Worm (Caenorhabditis elegans) whole organism, L3 larva: ENCODE results near the gene F08G5.3.

Source experiments
- R02D3.7 ChIP-seq: fragments of 150-350 bp; optimal IDR thresholded peaks from 2 replicates; lab custom pipeline; 2014; ENCODE audit warnings: missing biosample characterization, missing genetic modification characterization
- ZK546.5 ChIP-seq: sonication (generic microtip); optimal IDR thresholded peaks from 2 replicates; lab custom pipeline; 2017; ENCODE audit warnings: missing biosample characterization, missing genetic modification characterization
- aly-2 ChIP-seq: fragments of 150-350 bp; optimal IDR thresholded peaks from 2 replicates; lab custom pipeline; 2014; ENCODE audit warnings: missing biosample characterization, missing genetic modification characterization
- ama-1 ChIP-seq: fragments of 150-350 bp; optimal IDR thresholded peaks from 2 replicates; lab custom pipeline; 2018
- ceh-16 ChIP-seq: sonication (generic microtip); optimal IDR thresholded peaks from 2 replicates; lab custom pipeline; 2017; ENCODE audit warnings: missing biosample characterization, missing genetic modification characterization
- ceh-28 ChIP-seq: fragments of 150-350 bp; optimal IDR thresholded peaks from 2 replicates; lab custom pipeline; 2014; ENCODE audit warnings: missing biosample characterization, missing genetic modification reagents, missing genetic modification characterization
- ceh-82 ChIP-seq: fragments of 150-350 bp; optimal IDR thresholded peaks from 2 replicates; lab custom pipeline; 2014; ENCODE audit warnings: missing biosample characterization, missing genetic modification characterization
- ceh-9 ChIP-seq: sonication (generic microtip); optimal IDR thresholded peaks from 2 replicates; lab custom pipeline; 2018; ENCODE audit warnings: missing biosample characterization, missing genetic modification characterization
- daf-12 ChIP-seq: fragments of 150-350 bp; optimal IDR thresholded peaks from 2 replicates; lab custom pipeline; 2014; ENCODE audit warnings: missing biosample characterization, missing genetic modification reagents, missing genetic modification characterization
- egl-27 ChIP-seq: sonication (generic microtip); optimal IDR thresholded peaks from 4 replicates; lab custom pipeline; 2017; ENCODE audit warnings: missing biosample characterization, missing genetic modification reagents, missing genetic modification characterization
- egl-5 ChIP-seq: fragments of 150-350 bp; optimal IDR thresholded peaks from 2 replicates; lab custom pipeline; 2017; ENCODE audit warnings: missing biosample characterization, missing genetic modification reagents, missing genetic modification characterization, inconsistent platforms
- elt-1 ChIP-seq: fragments of 150-350 bp; optimal IDR thresholded peaks from 2 replicates; lab custom pipeline; 2014; ENCODE audit warnings: missing biosample characterization, missing genetic modification characterization
- elt-2 ChIP-seq: sonication (generic microtip); optimal IDR thresholded peaks from 2 replicates; lab custom pipeline; 2016; ENCODE audit warnings: missing genetic modification reagents, mild to moderate bottlenecking, missing genetic modification characterization, missing compliant biosample characterization
- elt-3 ChIP-seq, 3 experiments: fragments of 150-350 bp in 1 of 3; sonication (generic microtip) in 2 of 3; optimal IDR thresholded peaks; 2 replicates in 2 of 3; 4 replicates in 1 of 3; lab custom pipeline; 2014 to 2017; ENCODE audit warnings: missing biosample characterization in 3 of 3, missing genetic modification characterization in 3 of 3
- fkh-10 ChIP-seq: sonication (generic microtip); optimal IDR thresholded peaks from 2 replicates; lab custom pipeline; 2017; ENCODE audit warnings: missing biosample characterization, missing genetic modification reagents, missing genetic modification characterization
- fkh-2 ChIP-seq: fragments of 150-350 bp; optimal IDR thresholded peaks from 2 replicates; lab custom pipeline; 2014; ENCODE audit warnings: missing biosample characterization, missing genetic modification reagents, missing genetic modification characterization
- fos-1 ChIP-seq: fragments of 150-350 bp; optimal IDR thresholded peaks from 2 replicates; lab custom pipeline; 2014; ENCODE audit warnings: missing biosample characterization, missing genetic modification characterization
- hmg-11 ChIP-seq: sonication (generic microtip); optimal IDR thresholded peaks from 2 replicates; lab custom pipeline; 2016; ENCODE audit warnings: missing genetic modification characterization, missing compliant biosample characterization
- jun-1 ChIP-seq: fragments of 150-350 bp; optimal IDR thresholded peaks from 2 replicates; lab custom pipeline; 2014; ENCODE audit warnings: missing biosample characterization, missing genetic modification reagents, missing genetic modification characterization
- lin-15B ChIP-seq: fragments of 150-350 bp; optimal IDR thresholded peaks from 2 replicates; lab custom pipeline; 2014; ENCODE audit warnings: missing biosample characterization, missing genetic modification characterization
- lsy-12 ChIP-seq: sonication (generic microtip); optimal IDR thresholded peaks from 2 replicates; lab custom pipeline; 2016; ENCODE audit warnings: mild to moderate bottlenecking, missing genetic modification characterization, missing compliant biosample characterization
- mdl-1 ChIP-seq: fragments of 150-350 bp; optimal IDR thresholded peaks from 2 replicates; lab custom pipeline; 2014; ENCODE audit warnings: missing biosample characterization, missing genetic modification characterization
- mml-1 ChIP-seq: fragments of 150-350 bp; sonication (generic microtip); optimal IDR thresholded peaks from 3 replicates; lab custom pipeline; 2014; ENCODE audit warnings: missing biosample characterization, missing genetic modification characterization
- nfya-1 ChIP-seq: sonication (generic microtip); optimal IDR thresholded peaks from 2 replicates; lab custom pipeline; 2017; ENCODE audit warnings: missing genetic modification characterization, mild to moderate bottlenecking, missing compliant biosample characterization, antibody characterized with exemption, moderate library complexity; ENCODE audit not compliant: insufficient read depth
- nhr-11 ChIP-seq: fragments of 150-350 bp; optimal IDR thresholded peaks from 2 replicates; lab custom pipeline; 2014; ENCODE audit warnings: missing biosample characterization, missing genetic modification characterization
- nhr-23 ChIP-seq: fragments of 150-350 bp; optimal IDR thresholded peaks from 2 replicates; lab custom pipeline; 2014; ENCODE audit warnings: missing biosample characterization, missing genetic modification reagents, missing genetic modification characterization
- nhr-237 ChIP-seq: fragments of 150-350 bp; optimal IDR thresholded peaks from 2 replicates; lab custom pipeline; 2014; ENCODE audit warnings: missing biosample characterization, missing genetic modification characterization
- nhr-25 ChIP-seq: sonication (generic microtip); optimal IDR thresholded peaks from 2 replicates; lab custom pipeline; 2017; ENCODE audit warnings: missing biosample characterization, missing genetic modification characterization
- nhr-28 ChIP-seq: fragments of 150-350 bp; optimal IDR thresholded peaks from 2 replicates; lab custom pipeline; 2014; ENCODE audit warnings: missing biosample characterization, missing genetic modification characterization
- nhr-43 ChIP-seq: sonication (generic microtip); optimal IDR thresholded peaks from 2 replicates; lab custom pipeline; 2016; ENCODE audit warnings: mild to moderate bottlenecking, missing genetic modification characterization, missing compliant biosample characterization; ENCODE audit not compliant: poor library complexity, severe bottlenecking
- nhr-76 ChIP-seq: fragments of 150-350 bp; sonication (generic microtip); optimal IDR thresholded peaks from 5 replicates; lab custom pipeline; 2014; ENCODE audit warnings: missing biosample characterization, missing genetic modification characterization
- nhr-77 ChIP-seq: fragments of 150-350 bp; optimal IDR thresholded peaks from 2 replicates; lab custom pipeline; 2014; ENCODE audit warnings: missing biosample characterization, missing genetic modification characterization
- pha-4 ChIP-seq: fragments of 150-350 bp; optimal IDR thresholded peaks from 2 replicates; lab custom pipeline; 2014; ENCODE audit warnings: missing biosample characterization, missing genetic modification reagents, missing genetic modification characterization
- pqm-1 ChIP-seq: fragments of 150-350 bp; optimal IDR thresholded peaks from 2 replicates; lab custom pipeline; 2017; ENCODE audit warnings: missing biosample characterization, missing genetic modification characterization, inconsistent platforms
- sea-2 ChIP-seq: fragments of 150-350 bp; sonication (generic microtip); optimal IDR thresholded peaks from 4 replicates; lab custom pipeline; 2014; ENCODE audit warnings: missing biosample characterization, missing genetic modification reagents, missing genetic modification characterization
- snpc-4 ChIP-seq: fragments of 150-350 bp; optimal IDR thresholded peaks from 2 replicates; lab custom pipeline; 2014; ENCODE audit warnings: missing biosample characterization, missing genetic modification characterization
- tbx-2 ChIP-seq: sonication (generic microtip); optimal IDR thresholded peaks from 2 replicates; lab custom pipeline; 2016; ENCODE audit warnings: mild to moderate bottlenecking, missing genetic modification characterization, missing compliant biosample characterization
- unc-39 ChIP-seq: sonication (generic microtip); optimal IDR thresholded peaks from 4 replicates; lab custom pipeline; 2017; ENCODE audit warnings: missing biosample characterization, missing genetic modification characterization
- unc-62 ChIP-seq: fragments of 150-350 bp; sonication (generic microtip); optimal IDR thresholded peaks from 4 replicates; lab custom pipeline; 2014; ENCODE audit warnings: missing biosample characterization, missing genetic modification reagents, missing genetic modification characterization
- zag-1 ChIP-seq: fragments of 150-350 bp; optimal IDR thresholded peaks from 2 replicates; lab custom pipeline; 2014; ENCODE audit warnings: missing biosample characterization, missing genetic modification characterization
- ztf-11 ChIP-seq: fragments of 150-350 bp; optimal IDR thresholded peaks from 2 replicates; lab custom pipeline; 2014; ENCODE audit warnings: missing biosample characterization, missing genetic modification characterization
- ztf-4 ChIP-seq: fragments of 150-350 bp; optimal IDR thresholded peaks from 2 replicates; lab custom pipeline; 2014; ENCODE audit warnings: missing biosample characterization, missing genetic modification characterization

Gene F08G5.3

ce11 chrIV:12382864-12383263, 34.5 kb downstream of the F08G5.3 start, which contains the start of gene thn-2:
Gene thn-2, plus strand, starts transcription at chrIV:12383170.
- peak; percentile 26 for TF ChIP-seq elt-2 (tag; lab: Kevin White, UChicago)
- no peak for TF ChIP-seq daf-12 (tag; lab: Kevin White, UChicago)

ce11 chrIV:12379784-12380183, 37.6 kb downstream of the F08G5.3 start, which contains the start of gene thn-1:
Gene thn-1, plus strand, starts transcription at chrIV:12380084.
- TF ChIP-seq nhr-25 (tag; lab: Kevin White, UChicago) (no peak), ceh-82 (tag; lab: Kevin White, UChicago) (no peak), snpc-4 (tag; lab: Kevin White, UChicago) (no peak), elt-1 (tag; lab: Kevin White, UChicago) (no peak), mdl-1 (tag; lab: Kevin White, UChicago) (no peak), nhr-77 (tag; lab: Kevin White, UChicago) (no peak), unc-62 (GFP tag; lab: Kevin White, UChicago) (no peak), pqm-1 (tag; lab: Kevin White, UChicago) (no peak), fos-1 (no peak), tbx-2 (tag; lab: Kevin White, UChicago) (no peak), fkh-10 (no peak), ceh-16 (tag; lab: Kevin White, UChicago) (no peak), ztf-4 (no peak), jun-1 (tag; lab: Kevin White, UChicago) (no peak), nhr-28 (tag; lab: Kevin White, UChicago) (no peak)

DNA sequence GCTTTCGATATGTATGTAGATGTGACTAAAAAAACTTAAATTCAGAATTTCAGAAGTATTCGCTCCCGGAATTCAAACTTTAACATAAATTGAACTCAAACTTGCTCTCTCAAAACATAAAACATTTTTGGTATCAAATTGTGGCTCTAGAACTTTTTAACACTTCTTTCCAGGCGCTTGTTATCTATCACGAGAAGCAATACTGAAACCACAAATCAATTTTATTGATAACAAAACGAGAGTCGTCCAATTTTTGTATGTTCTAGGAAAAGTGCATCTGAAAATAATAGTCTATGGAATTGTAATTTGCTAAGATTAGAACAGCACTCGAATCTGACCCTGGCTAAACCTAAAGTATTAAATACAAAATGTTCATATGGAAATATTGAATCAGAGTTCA, 38.5 kb downstream of the F08G5.3 start:
- no peak for TF ChIP-seq unc-39 (tag; lab: Kevin White, UChicago)
- TF ChIP-seq pqm-1 (tag; lab: Kevin White, UChicago) = peak; percentile 76
- TF ChIP-seq elt-2 (tag; lab: Kevin White, UChicago) = peak; percentile 72

DNA sequence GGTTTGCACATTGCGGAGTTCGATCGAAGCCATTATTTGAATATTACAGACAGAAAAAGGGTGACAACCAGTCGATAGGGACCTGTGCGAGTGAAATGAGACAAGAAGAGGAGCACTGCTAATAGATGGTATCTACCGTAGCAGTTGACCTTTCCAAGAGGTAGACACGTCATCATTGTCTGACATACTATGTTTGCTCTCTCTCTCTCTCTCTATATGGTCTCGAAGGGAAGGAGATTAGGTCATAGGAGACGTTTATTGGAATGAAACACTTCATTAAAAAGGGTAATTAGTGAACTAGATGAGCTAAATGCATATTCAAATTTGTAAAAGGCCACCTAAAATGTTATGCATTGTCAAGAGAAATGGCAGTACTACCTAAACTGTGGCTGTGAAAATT, 41.4 kb downstream of the F08G5.3 start, which contains the start of gene atz-1:
TSS of gene atz-1 (minus strand) at position 101 of the 400 bp plus-strand sequence.
- TF ChIP-seq fkh-2 (tag; lab: Kevin White, UChicago) = no peak
- TF ChIP-seq nhr-77 (tag; lab: Kevin White, UChicago) = no peak

DNA sequence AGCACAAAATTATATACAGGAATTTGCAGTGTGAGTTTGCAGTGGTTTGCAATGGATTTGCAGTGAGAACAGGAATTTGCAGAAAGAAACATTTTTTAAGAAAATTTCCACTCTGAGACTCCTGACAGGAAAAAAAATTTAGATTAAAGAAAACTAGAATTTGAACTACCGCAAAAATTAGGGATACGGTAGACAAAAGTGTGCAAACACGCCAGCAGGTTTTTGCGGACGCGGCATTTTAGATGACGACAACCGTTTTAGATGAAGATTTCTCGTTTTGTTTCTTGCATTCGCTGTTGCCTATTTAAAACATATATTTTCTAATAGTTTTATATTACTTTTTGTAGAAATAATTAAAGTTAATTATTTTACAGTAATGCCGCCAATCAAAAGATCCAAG, 45.5 kb downstream of the F08G5.3 start, which contains the start of gene wdr-46:
TSS of gene wdr-46 (plus strand) at position 375 of the 400 bp plus-strand sequence.
- peak; percentile 37 for TF ChIP-seq nhr-77 (tag; lab: Kevin White, UChicago)
- TF ChIP-seq unc-62 (GFP tag; lab: Kevin White, UChicago) = no peak
- no peak for TF ChIP-seq unc-39 (tag; lab: Kevin White, UChicago)
- no peak for TF ChIP-seq daf-12 (tag; lab: Kevin White, UChicago)
- peak; percentile 87 for TF ChIP-seq pha-4
- TF ChIP-seq pqm-1 (tag; lab: Kevin White, UChicago) = peak; percentile 57
- TF ChIP-seq ztf-4 = no peak
- TF ChIP-seq aly-2 (tag; lab: Kevin White, UChicago) = no peak
- TF ChIP-seq ama-1 (lab: Kevin White, UChicago) = peak; percentile 77
- TF ChIP-seq egl-5 (tag; lab: Kevin White, UChicago) = peak; percentile 31
- TF ChIP-seq zag-1 (tag; lab: Kevin White, UChicago) = no peak
- TF ChIP-seq ceh-9 = no peak
- TF ChIP-seq ZK546.5 = peak; percentile 38
- TF ChIP-seq fkh-2 (tag; lab: Kevin White, UChicago) = no peak
- TF ChIP-seq sea-2 (GFP tag; lab: Kevin White, UChicago) = no peak
- TF ChIP-seq nhr-11 (tag; lab: Kevin White, UChicago) = no peak
- peak; percentile 82 for TF ChIP-seq nhr-23 (tag; lab: Kevin White, UChicago)
- peak; percentile 64 for TF ChIP-seq lsy-12 (tag; lab: Kevin White, UChicago)
- TF ChIP-seq nfya-1 (tag; lab: Kevin White, UChicago) = peak; percentile 95
- TF ChIP-seq fos-1 = no peak
- peak; percentile 87 for TF ChIP-seq nhr-43
- no peak for TF ChIP-seq ceh-16 (tag; lab: Kevin White, UChicago)
- no peak for TF ChIP-seq nhr-76 (tag; lab: Kevin White, UChicago)
- TF ChIP-seq nhr-28 (tag; lab: Kevin White, UChicago) = no peak
- TF ChIP-seq hmg-11 = no peak
- TF ChIP-seq egl-27 (tag; lab: Kevin White, UChicago) = peak; percentile 33
- no peak for TF ChIP-seq snpc-4 (tag; lab: Kevin White, UChicago)
- TF ChIP-seq ztf-11 = no peak
- TF ChIP-seq ceh-28 (tag; lab: Kevin White, UChicago) = peak; percentile 62
- TF ChIP-seq ceh-82 (tag; lab: Kevin White, UChicago) = peak; percentile 62
- TF ChIP-seq mml-1 (tag; lab: Kevin White, UChicago) = no peak
- TF ChIP-seq tbx-2 (tag; lab: Kevin White, UChicago) = peak; percentile 54
- TF ChIP-seq jun-1 (tag; lab: Kevin White, UChicago) = peak; percentile 71
- TF ChIP-seq elt-2 (tag; lab: Kevin White, UChicago) = peak; percentile 38
- TF ChIP-seq lin-15B (tag; lab: Kevin White, UChicago) = peak; percentile 79
- TF ChIP-seq nhr-237 = no peak
- TF ChIP-seq elt-3 (tag; optimal IDR thresholded peaks at IDR 0.05; lab: Kevin White, UChicago) = no peak
- TF ChIP-seq elt-1 (tag; lab: Kevin White, UChicago) = peak; percentile 19
- no peak for TF ChIP-seq fkh-10
- peak; percentile 80 for TF ChIP-seq R02D3.7 (tag; lab: Kevin White, UChicago)
